Fruit fly (Drosophila melanogaster): Measurements from ENCODE around the gene Sfxn1-3.

Gene Sfxn1-3

dm6 chr3R:4401977-4402589 lies 23.7 kb downstream of the Sfxn1-3 start, which contains the start of gene CG9853 (continued):
- TF ChIP-seq tna (GFP tag; IDR thresholded peaks at IDR 0.05; ENCODE audit: partially characterized antibody) (peak; percentile 60), CG12155 (GFP tag; optimal IDR thresholded peaks at IDR 0.05) (no peak), CG11247 (GFP tag; IDR thresholded peaks at IDR 0.05) (no peak), Xbp1 (GFP tag; optimal IDR thresholded peaks at IDR 0.05) (no peak), CG7963 (GFP tag; IDR thresholded peaks at IDR 0.05; ENCODE audit: partially characterized antibody) (peak; percentile 70), slbo (GFP tag; IDR thresholded peaks at IDR 0.05) (no peak), gcm (GFP tag; optimal IDR thresholded peaks at IDR 0.05) (no peak), mld (GFP tag; IDR thresholded peaks at IDR 0.05; ENCODE audit: partially characterized antibody) (peak; percentile 70; the same call in 1 of the 3 replicates), Med (GFP tag) (no peak), bbx (GFP tag; IDR thresholded peaks at IDR 0.05; ENCODE audit: partially characterized antibody) (peak; percentile 51; the same call in 1 of the 2 replicates), Opbp (GFP tag; IDR thresholded peaks at IDR 0.05; ENCODE audit: partially characterized antibody) (peak; percentile 37; the same call in 2 of the 3 replicates), Ptx1 (GFP tag; IDR thresholded peaks at IDR 0.05) (no peak), ac (GFP tag; optimal IDR thresholded peaks at IDR 0.05) (no peak), D19B (GFP tag; optimal IDR thresholded peaks at IDR 0.05) (peak; percentile 43), tup (GFP tag; optimal IDR thresholded peaks at IDR 0.05) (no peak), Rfx (GFP tag; IDR thresholded peaks at IDR 0.05) (no peak), NFAT (GFP tag; IDR thresholded peaks at IDR 0.05) (no peak), CG14441 (GFP tag; IDR thresholded peaks at IDR 0.05) (no peak), CG1792 (GFP tag; optimal IDR thresholded peaks at IDR 0.05) (no peak), CG7839 (tag; optimal IDR thresholded peaks at IDR 0.05) (no peak), CG11695 (GFP tag; IDR thresholded peaks at IDR 0.05) (no peak), nom (GFP tag; optimal IDR thresholded peaks at IDR 0.05) (no peak), Mes4 (GFP tag; optimal IDR thresholded peaks at IDR 0.05) (no peak), CG14860 (GFP tag; IDR thresholded peaks at IDR 0.05; ENCODE audit: partially characterized antibody) (peak; percentile 42), hb (GFP tag; IDR thresholded peaks at IDR 0.05; ENCODE audit: partially characterized antibody) (0 out of 3 replicates have a peak, but pooled peaks have one; percentile 6), CG6175 (GFP tag; IDR thresholded peaks at IDR 0.05) (no peak), unpg (GFP tag; optimal IDR thresholded peaks at IDR 0.05) (no peak), Hr39 (optimal IDR thresholded peaks at IDR 0.05) (no peak), CG9609 (GFP tag; optimal IDR thresholded peaks at IDR 0.05) (no peak), CG2202 (tag; optimal IDR thresholded peaks at IDR 0.05) (no peak), p53 (GFP tag; optimal IDR thresholded peaks at IDR 0.05) (no peak), ato (GFP tag; IDR thresholded peaks at IDR 0.05; ENCODE audit: partially characterized antibody) (peak; percentile 55; the same call in 1 of the 2 replicates), slou (GFP tag; optimal IDR thresholded peaks at IDR 0.05) (no peak), CG9876 (GFP tag; optimal IDR thresholded peaks at IDR 0.05) (no peak), sens (GFP tag) (peak; percentile 26), CG10321 (GFP tag; IDR thresholded peaks at IDR 0.05) (no peak), Hmx (GFP tag; optimal IDR thresholded peaks at IDR 0.05) (no peak), CG2678 (tag; optimal IDR thresholded peaks at IDR 0.05) (no peak), CG12391 (tag; optimal IDR thresholded peaks at IDR 0.05) (no peak), CG18619 (GFP tag; optimal IDR thresholded peaks at IDR 0.05) (no peak), CG12299 (tag; optimal IDR thresholded peaks at IDR 0.05) (no peak), Oli (tag; optimal IDR thresholded peaks at IDR 0.05) (no peak)
